Fruit fly (Drosophila melanogaster) whole organism, embryonic: ENCODE measurements around the gene CG32182.
A peak's percentile ranks its signal among the peaks of the same experiment; 100 is the strongest.

Source experiments
- Aef1 ChIP-seq: fragments of 200-800 bp; sonication (Bioruptor generic); IDR thresholded peaks from 3 replicates; pipeline ENCODE4 v1.3.6; 2022; ENCODE audit warnings: missing biosample characterization, missing genetic modification characterization
- BEAF-32 ChIP-seq: fragments of 200-800 bp; sonication (Bioruptor generic); optimal IDR thresholded peaks from 3 replicates; lab custom pipeline; 2017; ENCODE audit warnings: missing biosample characterization, missing genetic modification characterization, mild to moderate bottlenecking, moderate library complexity, missing genetic modification reagents
- Bdp1 ChIP-seq: fragments of 200-800 bp; sonication (Bioruptor generic); optimal IDR thresholded peaks from 3 replicates; lab custom pipeline; 2016; ENCODE audit warnings: missing biosample characterization, missing genetic modification characterization
- CG1024 ChIP-seq: fragments of 200-800 bp; sonication (Bioruptor generic); IDR thresholded peaks from 2 replicates; pipeline ENCODE4 v1.3.6; 2022; ENCODE audit warnings: missing biosample characterization, missing genetic modification characterization
- CG10321 ChIP-seq: fragments of 200-800 bp; sonication (Bioruptor generic); IDR thresholded peaks from 2 replicates; pipeline ENCODE4 v1.3.6; 2022; ENCODE audit warnings: missing biosample characterization, missing genetic modification characterization
- CG10543 ChIP-seq: fragments of 200-800 bp; sonication (Bioruptor generic); optimal IDR thresholded peaks from 3 replicates; lab custom pipeline; 2017; ENCODE audit warnings: missing biosample characterization, mild to moderate bottlenecking, missing genetic modification characterization, moderate library complexity
- CG12659 ChIP-seq: fragments of 200-800 bp; sonication (Bioruptor generic); optimal IDR thresholded peaks from 3 replicates; lab custom pipeline; 2017; ENCODE audit warnings: mild to moderate bottlenecking, missing biosample characterization, missing genetic modification reagents, missing genetic modification characterization
- CG12769 ChIP-seq: fragments of 200-800 bp; sonication (Bioruptor generic); optimal IDR thresholded peaks from 2 replicates; lab custom pipeline; 2019; ENCODE audit warnings: missing biosample characterization, mild to moderate bottlenecking, missing genetic modification characterization, moderate library complexity
- CG14667 ChIP-seq: fragments of 200-800 bp; sonication (Bioruptor generic); IDR thresholded peaks from 2 replicates; pipeline ENCODE4 v1.3.6; 2022; ENCODE audit warnings: missing biosample characterization, missing genetic modification characterization
- CG15011 ChIP-seq: fragments of 200-800 bp; sonication (Bioruptor generic); optimal IDR thresholded peaks from 3 replicates; lab custom pipeline; 2018; ENCODE audit warnings: missing biosample characterization, mild to moderate bottlenecking, missing genetic modification characterization
- CG17359 ChIP-seq: fragments of 200-800 bp; sonication (Bioruptor generic); optimal IDR thresholded peaks from 3 replicates; lab custom pipeline; 2018; ENCODE audit warnings: missing biosample characterization, mild to moderate bottlenecking, missing genetic modification characterization, moderate library complexity
- CG17361 ChIP-seq: fragments of 200-800 bp; sonication (Bioruptor generic); IDR thresholded peaks from 3 replicates; pipeline ENCODE4 v1.3.6; 2022; ENCODE audit warnings: missing biosample characterization, missing genetic modification characterization
- CG3726 ChIP-seq: fragments of 200-800 bp; sonication (Bioruptor generic); IDR thresholded peaks from 3 replicates; pipeline ENCODE4, ENCODE4 v1.3.6; 2022; ENCODE audit warnings: missing biosample characterization, missing genetic modification characterization
- CG3838 ChIP-seq: fragments of 200-800 bp; sonication (Bioruptor generic); optimal IDR thresholded peaks from 3 replicates; lab custom pipeline; 2016; ENCODE audit warnings: missing biosample characterization, missing genetic modification characterization
- CG4707 ChIP-seq: fragments of 200-800 bp; sonication (Bioruptor generic); optimal IDR thresholded peaks from 2 replicates; lab custom pipeline; 2018; ENCODE audit warnings: missing biosample characterization, mild to moderate bottlenecking, missing genetic modification characterization, moderate library complexity
- CG4730 ChIP-seq: fragments of 200-800 bp; sonication (Bioruptor generic); IDR thresholded peaks from 2 replicates; pipeline ENCODE4 v1.3.6; 2022; ENCODE audit warnings: missing biosample characterization, missing genetic modification characterization
- CG7556 ChIP-seq: fragments of 200-800 bp; sonication (Bioruptor generic); optimal IDR thresholded peaks from 2 replicates; lab custom pipeline; 2017; ENCODE audit warnings: missing biosample characterization, mild to moderate bottlenecking, missing genetic modification characterization
- CG9876 ChIP-seq: fragments of 200-800 bp; sonication (Bioruptor generic); optimal IDR thresholded peaks from 2 replicates; lab custom pipeline; 2016; ENCODE audit warnings: missing biosample characterization, missing genetic modification characterization
- D ChIP-seq, 2 experiments: fragments of 200-800 bp in 1 of 2; fragments of >200 bp in 1 of 2; sonication (Bioruptor generic) in 1 of 2; optimal IDR thresholded peaks; 2 replicates in 1 of 2; 3 replicates in 1 of 2; lab custom pipeline; 2017; ENCODE audit warnings: mild to moderate bottlenecking in 1 of 2, missing biosample characterization in 1 of 2, missing genetic modification characterization in 1 of 2, missing genetic modification reagents in 1 of 2
- Deaf1 ChIP-seq: fragments of 200-800 bp; optimal IDR thresholded peaks from 3 replicates; lab custom pipeline; 2019; ENCODE audit warnings: missing biosample characterization, mild to moderate bottlenecking, missing genetic modification characterization, moderate library complexity
- HLH54F ChIP-seq: fragments of 200-800 bp; sonication (Bioruptor generic); optimal IDR thresholded peaks from 3 replicates; lab custom pipeline; 2016; ENCODE audit warnings: missing biosample characterization, missing genetic modification characterization
- Mes4 ChIP-seq: fragments of 200-800 bp; sonication (Bioruptor generic); optimal IDR thresholded peaks from 2 replicates; lab custom pipeline; 2016; ENCODE audit warnings: missing biosample characterization, missing genetic modification characterization
- PHDP ChIP-seq: fragments of 200-800 bp; sonication (Bioruptor generic); optimal IDR thresholded peaks from 3 replicates; lab custom pipeline; 2018; ENCODE audit warnings: missing biosample characterization, mild to moderate bottlenecking, missing genetic modification characterization, moderate library complexity
- Sin3A ChIP-seq: fragments of >200 bp; optimal IDR thresholded peaks from 2 replicates; lab custom pipeline; 2018
- Xbp1 ChIP-seq: fragments of 200-800 bp; sonication (Bioruptor generic); optimal IDR thresholded peaks from 3 replicates; lab custom pipeline; 2016; ENCODE audit warnings: missing biosample characterization, mild to moderate bottlenecking, missing genetic modification characterization
- Xrp1 ChIP-seq: fragments of 200-800 bp; sonication (Bioruptor generic); IDR thresholded peaks from 2 replicates; pipeline ENCODE4 v1.3.6; 2022; ENCODE audit warnings: missing biosample characterization, missing genetic modification characterization
- YL-1 ChIP-seq: fragments of 200-800 bp; sonication (Bioruptor generic); optimal IDR thresholded peaks from 3 replicates; lab custom pipeline; 2017; ENCODE audit warnings: missing biosample characterization, mild to moderate bottlenecking, missing genetic modification characterization
- al ChIP-seq: fragments of 200-800 bp; sonication (Bioruptor generic); IDR thresholded peaks from 2 replicates; pipeline ENCODE4 v1.3.6; 2022; ENCODE audit warnings: missing biosample characterization, missing genetic modification characterization
- ash1 ChIP-seq: fragments of 200-800 bp; sonication (Bioruptor generic); optimal IDR thresholded peaks from 2 replicates; lab custom pipeline; 2018; ENCODE audit warnings: missing biosample characterization, mild to moderate bottlenecking, missing genetic modification characterization
- cad ChIP-seq: fragments of >200 bp; optimal IDR thresholded peaks from 2 replicates; lab custom pipeline; 2017; ENCODE audit warnings: missing biosample characterization, missing genetic modification characterization
- danr ChIP-seq: fragments of 200-800 bp; sonication (Bioruptor generic); IDR thresholded peaks from 2 replicates; pipeline ENCODE4 v1.3.6; 2022; ENCODE audit warnings: missing biosample characterization, missing genetic modification characterization
- dpn ChIP-seq, 2 experiments: fragments of 200-800 bp; sonication (Bioruptor generic); optimal IDR thresholded peaks; 3 replicates each; lab custom pipeline; 2016; ENCODE audit warnings: missing biosample characterization in 2 of 2, missing genetic modification characterization in 2 of 2
- fd64A ChIP-seq: fragments of 200-800 bp; sonication (Bioruptor generic); optimal IDR thresholded peaks from 3 replicates; lab custom pipeline; 2018; ENCODE audit warnings: missing biosample characterization, mild to moderate bottlenecking, missing genetic modification characterization
- fu2 ChIP-seq: fragments of 200-800 bp; sonication (Bioruptor generic); optimal IDR thresholded peaks from 2 replicates; lab custom pipeline; 2016; ENCODE audit warnings: missing biosample characterization, missing genetic modification characterization
- gem ChIP-seq: fragments of 200-800 bp; sonication (Bioruptor generic); optimal IDR thresholded peaks from 2 replicates; lab custom pipeline; 2019; ENCODE audit warnings: missing biosample characterization, mild to moderate bottlenecking, missing genetic modification characterization, moderate library complexity
- hbn ChIP-seq: fragments of 200-800 bp; sonication (Bioruptor generic); IDR thresholded peaks from 2 replicates; pipeline ENCODE4 v1.3.6; 2022; ENCODE audit warnings: missing biosample characterization, missing genetic modification characterization; ENCODE audit not compliant: partially characterized antibody
- pnt ChIP-seq: fragments of 200-800 bp; sonication (Bioruptor generic); optimal IDR thresholded peaks from 3 replicates; lab custom pipeline; 2016; ENCODE audit warnings: missing biosample characterization, missing genetic modification characterization
- sc ChIP-seq, 3 experiments: fragments of >200 bp in 2 of 3; fragments of 200-800 bp in 1 of 3; sonication (Bioruptor generic) in 1 of 3; optimal IDR thresholded peaks; 2 replicates in 2 of 3; 3 replicates in 1 of 3; lab custom pipeline; 2017; ENCODE audit warnings: mild to moderate bottlenecking in 1 of 3, missing biosample characterization in 1 of 3, missing genetic modification characterization in 1 of 3, missing genetic modification reagents in 1 of 3
- shn ChIP-seq: fragments of 200-800 bp; sonication (Bioruptor generic); optimal IDR thresholded peaks from 3 replicates; lab custom pipeline; 2016; ENCODE audit warnings: missing biosample characterization, missing genetic modification characterization
- sna ChIP-seq: fragments of 200-800 bp; sonication (Bioruptor generic); IDR thresholded peaks from 2 replicates; pipeline ENCODE4 v1.3.6; 2022; ENCODE audit warnings: missing biosample characterization, missing genetic modification characterization; ENCODE audit not compliant: partially characterized antibody
- sob ChIP-seq: fragments of 200-800 bp; sonication (Bioruptor generic); IDR thresholded peaks from 2 replicates; pipeline ENCODE4 v1.3.6; 2022; ENCODE audit warnings: missing biosample characterization, missing genetic modification characterization
- tap ChIP-seq: fragments of 200-800 bp; optimal IDR thresholded peaks from 3 replicates; lab custom pipeline; 2019; ENCODE audit warnings: missing biosample characterization, mild to moderate bottlenecking, missing genetic modification characterization, moderate library complexity
- tio ChIP-seq: fragments of 200-800 bp; sonication (Bioruptor generic); optimal IDR thresholded peaks from 2 replicates; lab custom pipeline; 2017; ENCODE audit warnings: missing biosample characterization, missing genetic modification characterization, inconsistent platforms
- tll ChIP-seq, 2 experiments: fragments of 200-800 bp in 1 of 2; fragments of >200 bp in 1 of 2; sonication (Bioruptor generic) in 1 of 2; optimal IDR thresholded peaks; 2 replicates each; lab custom pipeline; 2017 to 2019; ENCODE audit warnings: missing biosample characterization in 2 of 2, missing genetic modification characterization in 2 of 2, mild to moderate bottlenecking in 1 of 2, moderate library complexity in 1 of 2
- trh ChIP-seq: fragments of 200-800 bp; sonication (Bioruptor generic); optimal IDR thresholded peaks from 2 replicates; lab custom pipeline; 2016; ENCODE audit warnings: missing biosample characterization, missing genetic modification characterization
- usp ChIP-seq: fragments of >200 bp; optimal IDR thresholded peaks from 2 replicates; lab custom pipeline; 2017; ENCODE audit warnings: missing biosample characterization, missing genetic modification characterization
- wdn ChIP-seq: fragments of 200-800 bp; sonication (Bioruptor generic); IDR thresholded peaks from 2 replicates; pipeline ENCODE4 v1.3.6; 2022; ENCODE audit warnings: missing biosample characterization, missing genetic modification characterization
- zfh2 ChIP-seq: fragments of 200-800 bp; sonication (Bioruptor generic); optimal IDR thresholded peaks from 2 replicates; lab custom pipeline; 2016; ENCODE audit warnings: missing biosample characterization, missing genetic modification characterization

Gene CG32182

dm6 chr3L:17757156-17758083 lies 492 bp upstream of the CG32182 start (continued):
- TF ChIP-seq CG10321 (GFP tag; lab: Robert Waterston, UW) = no peak
- TF ChIP-seq pnt = peak; percentile 51
- peak; percentile 96 for TF ChIP-seq CG17361 (GFP tag; lab: Robert Waterston, UW)
- peak; percentile 69 for TF ChIP-seq CG17359
- peak; percentile 62 for TF ChIP-seq CG15011
- peak; percentile 36 for TF ChIP-seq CG4707
- TF ChIP-seq danr (GFP tag; lab: Robert Waterston, UW) = peak; percentile 49; the same call in 1 of the 2 replicates
- peak; percentile 6 for TF ChIP-seq CG10543 (GFP tag; lab: Kevin White, UChicago)
- no peak for TF ChIP-seq sna (GFP tag; lab: Robert Waterston, UW)
- peak; percentile 56 for TF ChIP-seq tap (tag; lab: Kevin White, UChicago)
- TF ChIP-seq CG3726 (GFP tag; lab: Robert Waterston, UW) = no peak; the same call in 2 of the 3 replicates
- TF ChIP-seq CG14667 (GFP tag; lab: Robert Waterston, UW) = peak; percentile 43; the same call in 1 of the 2 replicates
- peak; percentile 22 for TF ChIP-seq HLH54F (GFP tag; lab: Kevin White, UChicago)
- peak; percentile 59 for TF ChIP-seq Mes4 (GFP tag; lab: Kevin White, UChicago)
- TF ChIP-seq zfh2 = no peak
- peak; percentile 25 for TF ChIP-seq Bdp1 (GFP tag; lab: Kevin White, UChicago)
- TF ChIP-seq ash1 (GFP tag; lab: Kevin White, UChicago) = no peak
- peak; percentile 38 for TF ChIP-seq CG3838 (GFP tag; lab: Kevin White, UChicago)
- TF ChIP-seq trh (GFP tag; lab: Kevin White, UChicago) = peak; percentile 37
- TF ChIP-seq Deaf1 (tag; lab: Kevin White, UChicago) = peak; percentile 55
- TF ChIP-seq PHDP (tag; lab: Kevin White, UChicago) = peak; percentile 61
- peak; percentile 92 for TF ChIP-seq gem (tag; lab: Kevin White, UChicago)
- TF ChIP-seq CG12769 (tag; lab: Kevin White, UChicago) = no peak
- TF ChIP-seq YL-1 (GFP tag; lab: Kevin White, UChicago) = peak; percentile 46
- TF ChIP-seq Sin3A (lab: Kevin White, UChicago) = no peak
- TF ChIP-seq dpn (GFP tag; optimal IDR thresholded peaks at IDR 0.05; lab: Kevin White, UChicago) = peak; percentile 34 to 67
- no peak for TF ChIP-seq hbn (GFP tag; lab: Robert Waterston, UW)
- TF ChIP-seq fu2 (GFP tag; lab: Kevin White, UChicago) = no peak
- TF ChIP-seq CG12659 (GFP tag; lab: Kevin White, UChicago) = peak; percentile 69
- TF ChIP-seq D (optimal IDR thresholded peaks at IDR 0.05; lab: Kevin White, UChicago) = no peak
- peak; percentile 94 for TF ChIP-seq D (GFP tag; optimal IDR thresholded peaks at IDR 0.05; lab: Kevin White, UChicago)
- TF ChIP-seq sc (optimal IDR thresholded peaks at IDR 0.05; lab: Kevin White, UChicago) = no peak
- TF ChIP-seq sc (GFP tag; optimal IDR thresholded peaks at IDR 0.05; lab: Kevin White, UChicago) = peak; percentile 89
- peak; percentile 85 for TF ChIP-seq Xrp1 (GFP tag; lab: Robert Waterston, UW)
- no peak for TF ChIP-seq tll (GFP tag; optimal IDR thresholded peaks at IDR 0.05; lab: Kevin White, UChicago)
- TF ChIP-seq Xbp1 (GFP tag; lab: Kevin White, UChicago) = peak; percentile 73
- TF ChIP-seq CG9876 = no peak
- TF ChIP-seq al = no peak
- TF ChIP-seq CG4730 (GFP tag; lab: Robert Waterston, UW) = no peak
- TF ChIP-seq sob (GFP tag; lab: Robert Waterston, UW) = no peak
- peak; percentile 45; the same call in 1 of the 2 replicates for TF ChIP-seq CG1024 (GFP tag; lab: Robert Waterston, UW)
- peak; percentile 45 for TF ChIP-seq shn
- no peak for TF ChIP-seq cad
- peak; percentile 92 for TF ChIP-seq CG7556 (GFP tag; lab: Kevin White, UChicago)
- TF ChIP-seq usp (GFP tag; lab: Kevin White, UChicago) = no peak
- TF ChIP-seq BEAF-32 (GFP tag; lab: Kevin White, UChicago) = no peak
- TF ChIP-seq wdn (GFP tag; lab: Robert Waterston, UW) = no peak
- peak; percentile 74 for TF ChIP-seq tio (GFP tag; lab: Kevin White, UChicago)
- TF ChIP-seq Aef1 = no peak; the same call in 2 of the 3 replicates
- peak; percentile 45 for TF ChIP-seq fd64A
